Fruit fly (Drosophila melanogaster): ENCODE results near the gene LManVI.

Gene LManVI

dm6 chr2L:8738253-8738665, 42.8 kb downstream of the LManVI start (continued):
- TF ChIP-seq CG7839 (tag; optimal IDR thresholded peaks at IDR 0.05) (peak; percentile 47), CG7987 (GFP tag; optimal IDR thresholded peaks at IDR 0.05) (peak; percentile 41), ab (GFP tag; optimal IDR thresholded peaks at IDR 0.05) (no peak), chn (GFP tag; optimal IDR thresholded peaks at IDR 0.05) (peak; percentile 2), cwo (GFP tag; optimal IDR thresholded peaks at IDR 0.05) (peak; percentile 68), CG10209 (GFP tag; optimal IDR thresholded peaks at IDR 0.05) (no peak), Sry-δ (GFP tag; optimal IDR thresholded peaks at IDR 0.05) (no peak), zfh1 (GFP tag; IDR thresholded peaks at IDR 0.05) (0 out of 3 replicates have a peak, but pooled peaks have one; percentile 18), lmd (GFP tag; IDR thresholded peaks at IDR 0.05) (no peak; the same call in none of the 2 replicates), pzg (GFP tag; optimal IDR thresholded peaks at IDR 0.05) (no peak), CG4282 (GFP tag; optimal IDR thresholded peaks at IDR 0.05) (no peak), btn (GFP tag; optimal IDR thresholded peaks at IDR 0.05) (no peak), NfI (GFP tag; optimal IDR thresholded peaks at IDR 0.05) (peak; percentile 49), CG4707 (GFP tag; optimal IDR thresholded peaks at IDR 0.05) (no peak), tna (GFP tag; IDR thresholded peaks at IDR 0.05; ENCODE audit: partially characterized antibody) (peak; percentile 28; the same call in 1 of the 2 replicates), Bteb2 (GFP tag; optimal IDR thresholded peaks at IDR 0.05) (no peak), Vsx1 (GFP tag; optimal IDR thresholded peaks at IDR 0.05) (no peak), gsb (GFP tag; IDR thresholded peaks at IDR 0.05) (peak; percentile 34; the same call in 1 of the 2 replicates), Max (GFP tag; optimal IDR thresholded peaks at IDR 0.05) (no peak), crp (GFP tag; optimal IDR thresholded peaks at IDR 0.05) (no peak), cato (GFP tag; optimal IDR thresholded peaks at IDR 0.05; ENCODE audit: borderline replicate concordance) (no peak), CG10654 (GFP tag; optimal IDR thresholded peaks at IDR 0.05) (no peak), CG18599 (GFP tag; optimal IDR thresholded peaks at IDR 0.05) (peak; percentile 79), bab2 (GFP tag; optimal IDR thresholded peaks at IDR 0.05) (peak; percentile 14), tgo (GFP tag; IDR thresholded peaks at IDR 0.05) (no peak), gcm (GFP tag; optimal IDR thresholded peaks at IDR 0.05) (peak; percentile 13), sisA (GFP tag; IDR thresholded peaks at IDR 0.05) (no peak), caup (GFP tag; optimal IDR thresholded peaks at IDR 0.05; ENCODE audit: severe bottlenecking) (peak; percentile 72), CG4730 (GFP tag; IDR thresholded peaks at IDR 0.05) (0 out of 2 replicates have a peak, but pooled peaks have one; percentile 33), Asciz (GFP tag; optimal IDR thresholded peaks at IDR 0.05) (peak; percentile 30), grau (tag; optimal IDR thresholded peaks at IDR 0.05) (peak; percentile 50), stc (GFP tag; IDR thresholded peaks at IDR 0.05) (peak; percentile 44; the same call in 1 of the 2 replicates), CG1647 (GFP tag; optimal IDR thresholded peaks at IDR 0.05) (no peak), Jarid2 (GFP tag; optimal IDR thresholded peaks at IDR 0.05) (peak; percentile 11), D19B (GFP tag; optimal IDR thresholded peaks at IDR 0.05) (peak; percentile 72), sr (GFP tag; IDR thresholded peaks at IDR 0.05) (no peak), CG6175 (GFP tag; IDR thresholded peaks at IDR 0.05) (peak; percentile 50; the same call in 1 of the 3 replicates), sqz (GFP tag; optimal IDR thresholded peaks at IDR 0.05) (no peak), ERR (GFP tag; optimal IDR thresholded peaks at IDR 0.05) (no peak), nerfin-1 (tag; optimal IDR thresholded peaks at IDR 0.05) (no peak), CG10979 (tag; optimal IDR thresholded peaks at IDR 0.05) (peak; percentile 2), ac (GFP tag; optimal IDR thresholded peaks at IDR 0.05) (no peak), HmgZ (tag; optimal IDR thresholded peaks at IDR 0.05) (peak; percentile 71), CG2889 (GFP tag; IDR thresholded peaks at IDR 0.05) (no peak), tup (GFP tag; optimal IDR thresholded peaks at IDR 0.05) (no peak), CG11696 (GFP tag; IDR thresholded peaks at IDR 0.05) (peak; percentile 47), CG14965 (GFP tag; optimal IDR thresholded peaks at IDR 0.05; ENCODE audit: borderline replicate concordance) (no peak), Drgx (GFP tag; IDR thresholded peaks at IDR 0.05) (0 out of 2 replicates have a peak, but pooled peaks have one; percentile 18), wek (GFP tag; optimal IDR thresholded peaks at IDR 0.05) (no peak), Fer3 (tag; optimal IDR thresholded peaks at IDR 0.05) (peak; percentile 46)

Data from whole organism, embryonic.